Worm (Caenorhabditis elegans) whole organism, L2 larva: ENCODE results near the gene M163.1.

Experiments
- C34F6.9 ChIP-seq: fragments of 150-350 bp; optimal IDR thresholded peaks from 2 replicates; lab custom pipeline; 2014; ENCODE audit warnings: missing biosample characterization, missing genetic modification characterization
- F13H6.1 ChIP-seq: sonication (generic microtip); optimal IDR thresholded peaks from 2 replicates; lab custom pipeline; 2016; ENCODE audit warnings: missing genetic modification characterization, missing compliant biosample characterization
- R02D3.7 ChIP-seq: fragments of 150-350 bp; optimal IDR thresholded peaks from 2 replicates; lab custom pipeline; 2014; ENCODE audit warnings: missing biosample characterization, missing genetic modification characterization
- Y55F3AM.14 ChIP-seq: fragments of 200-800 bp; sonication (Bioruptor generic); optimal IDR thresholded peaks from 2 replicates; lab custom pipeline; 2018; ENCODE audit warnings: mild to moderate bottlenecking, missing genetic modification characterization, missing compliant biosample characterization
- alr-1 ChIP-seq: fragments of 150-350 bp; optimal IDR thresholded peaks from 2 replicates; lab custom pipeline; 2014; ENCODE audit warnings: missing biosample characterization, missing genetic modification characterization
- blmp-1 ChIP-seq: sonication (generic microtip); optimal IDR thresholded peaks from 2 replicates; lab custom pipeline; 2017; ENCODE audit warnings: missing genetic modification characterization, mild to moderate bottlenecking, missing compliant biosample characterization, antibody characterized with exemption, moderate library complexity; ENCODE audit not compliant: insufficient read depth
- ceh-16 ChIP-seq: fragments of 150-350 bp; optimal IDR thresholded peaks from 2 replicates; lab custom pipeline; 2014; ENCODE audit warnings: missing biosample characterization, missing genetic modification characterization
- ceh-82 ChIP-seq: fragments of 150-350 bp; optimal IDR thresholded peaks from 2 replicates; lab custom pipeline; 2014; ENCODE audit warnings: missing biosample characterization, missing genetic modification characterization
- crh-2 ChIP-seq: sonication (generic microtip); optimal IDR thresholded peaks from 2 replicates; lab custom pipeline; 2017; ENCODE audit warnings: missing biosample characterization, missing genetic modification characterization
- dmd-4 ChIP-seq: sonication (generic microtip); optimal IDR thresholded peaks from 2 replicates; lab custom pipeline; 2017; ENCODE audit warnings: missing biosample characterization, missing genetic modification characterization
- egl-27 ChIP-seq: sonication (generic microtip); optimal IDR thresholded peaks from 3 replicates; lab custom pipeline; 2017; ENCODE audit warnings: missing biosample characterization, missing genetic modification reagents, missing genetic modification characterization
- elt-1 ChIP-seq: fragments of 150-350 bp; optimal IDR thresholded peaks from 2 replicates; lab custom pipeline; 2014; ENCODE audit warnings: missing biosample characterization, missing genetic modification characterization
- elt-3 ChIP-seq: sonication (generic microtip); optimal IDR thresholded peaks from 2 replicates; lab custom pipeline; 2017; ENCODE audit warnings: missing biosample characterization, missing genetic modification characterization
- fos-1 ChIP-seq: fragments of 150-350 bp; optimal IDR thresholded peaks from 2 replicates; lab custom pipeline; 2014; ENCODE audit warnings: missing biosample characterization, missing genetic modification characterization
- gmeb-1 ChIP-seq: fragments of 150-350 bp; optimal IDR thresholded peaks from 2 replicates; lab custom pipeline; 2014; ENCODE audit warnings: missing biosample characterization, missing genetic modification characterization
- lin-11 ChIP-seq: fragments of 150-350 bp; sonication (generic microtip); optimal IDR thresholded peaks from 2 replicates; lab custom pipeline; 2014; ENCODE audit warnings: missing biosample characterization, missing genetic modification characterization, inconsistent platforms, mixed read lengths
- lin-13 ChIP-seq: fragments of 150-350 bp; optimal IDR thresholded peaks from 2 replicates; lab custom pipeline; 2014; ENCODE audit warnings: missing biosample characterization, missing genetic modification reagents, missing genetic modification characterization
- lsy-2 ChIP-seq, 2 experiments: fragments of 150-350 bp in 1 of 2; sonication (generic microtip) in 1 of 2; optimal IDR thresholded peaks; 2 replicates each; lab custom pipeline; 2014 to 2017; ENCODE audit warnings: missing biosample characterization in 2 of 2, missing genetic modification characterization in 2 of 2
- mab-5 ChIP-seq: fragments of 150-350 bp; optimal IDR thresholded peaks from 2 replicates; lab custom pipeline; 2014; ENCODE audit warnings: missing biosample characterization, missing genetic modification characterization
- mdl-1 ChIP-seq, 2 experiments: fragments of 150-350 bp in 1 of 2; sonication (generic microtip) in 1 of 2; optimal IDR thresholded peaks; 2 replicates each; lab custom pipeline; 2017; ENCODE audit warnings: missing biosample characterization in 2 of 2, missing genetic modification characterization in 2 of 2
- nhr-10 ChIP-seq: sonication (generic microtip); optimal IDR thresholded peaks from 2 replicates; lab custom pipeline; 2017; ENCODE audit warnings: missing biosample characterization, missing genetic modification characterization
- nhr-12 ChIP-seq: fragments of 150-350 bp; optimal IDR thresholded peaks from 2 replicates; lab custom pipeline; 2014; ENCODE audit warnings: missing biosample characterization, missing genetic modification characterization
- nhr-129 ChIP-seq: fragments of 150-350 bp; optimal IDR thresholded peaks from 2 replicates; lab custom pipeline; 2014; ENCODE audit warnings: missing biosample characterization, missing genetic modification characterization
- nhr-21 ChIP-seq: fragments of 150-350 bp; optimal IDR thresholded peaks from 2 replicates; lab custom pipeline; 2014; ENCODE audit warnings: missing biosample characterization, missing genetic modification characterization
- nhr-25 ChIP-seq: fragments of 150-350 bp; sonication (generic microtip); optimal IDR thresholded peaks from 3 replicates; lab custom pipeline; 2014; ENCODE audit warnings: missing biosample characterization, missing genetic modification characterization
- nhr-6 ChIP-seq: fragments of 150-350 bp; optimal IDR thresholded peaks from 2 replicates; lab custom pipeline; 2014; ENCODE audit warnings: missing biosample characterization, missing genetic modification characterization
- sem-4 ChIP-seq: fragments of 150-350 bp; optimal IDR thresholded peaks from 2 replicates; lab custom pipeline; 2014; ENCODE audit warnings: missing biosample characterization, missing genetic modification reagents, missing genetic modification characterization
- skn-1 ChIP-seq: sonication (generic microtip); optimal IDR thresholded peaks from 2 replicates; lab custom pipeline; 2017; ENCODE audit warnings: missing biosample characterization, missing genetic modification characterization
- sma-3 ChIP-seq: sonication (generic microtip); optimal IDR thresholded peaks from 2 replicates; lab custom pipeline; 2016; ENCODE audit warnings: missing genetic modification reagents, missing genetic modification characterization, missing compliant biosample characterization
- sma-9 ChIP-seq, 2 experiments: fragments of 150-350 bp in 1 of 2; sonication (generic microtip) in 1 of 2; optimal IDR thresholded peaks; 2 replicates each; lab custom pipeline; 2014 to 2016; ENCODE audit warnings: missing genetic modification characterization in 2 of 2, mild to moderate bottlenecking in 1 of 2, missing biosample characterization in 1 of 2, missing compliant biosample characterization in 1 of 2, missing genetic modification reagents in 1 of 2, moderate library complexity in 1 of 2
- snpc-4 ChIP-seq: fragments of 150-350 bp; optimal IDR thresholded peaks from 2 replicates; lab custom pipeline; 2014; ENCODE audit warnings: missing biosample characterization, missing genetic modification characterization
- unc-55 ChIP-seq: fragments of 150-350 bp; sonication (generic microtip); optimal IDR thresholded peaks from 3 replicates; lab custom pipeline; 2014; ENCODE audit warnings: missing biosample characterization, missing genetic modification reagents, missing genetic modification characterization
- unc-62 ChIP-seq: fragments of 150-350 bp; optimal IDR thresholded peaks from 2 replicates; lab custom pipeline; 2014; ENCODE audit warnings: missing biosample characterization, missing genetic modification reagents, missing genetic modification characterization
- zag-1 ChIP-seq: fragments of 150-350 bp; optimal IDR thresholded peaks from 2 replicates; lab custom pipeline; 2014; ENCODE audit warnings: missing biosample characterization, missing genetic modification characterization
- ztf-1 ChIP-seq: fragments of 200-800 bp; sonication (Bioruptor generic); conservative IDR thresholded peaks from 2 replicates; pipeline ENCODE4 v1.3.6; 2022; ENCODE audit warnings: missing genetic modification characterization, missing compliant biosample characterization
- ztf-11 ChIP-seq: sonication (generic microtip); optimal IDR thresholded peaks from 2 replicates; lab custom pipeline; 2017; ENCODE audit warnings: missing biosample characterization, missing genetic modification characterization
- ztf-4 ChIP-seq: fragments of 150-350 bp; optimal IDR thresholded peaks from 2 replicates; lab custom pipeline; 2014; ENCODE audit warnings: missing biosample characterization, missing genetic modification characterization

Gene M163.1

DNA sequence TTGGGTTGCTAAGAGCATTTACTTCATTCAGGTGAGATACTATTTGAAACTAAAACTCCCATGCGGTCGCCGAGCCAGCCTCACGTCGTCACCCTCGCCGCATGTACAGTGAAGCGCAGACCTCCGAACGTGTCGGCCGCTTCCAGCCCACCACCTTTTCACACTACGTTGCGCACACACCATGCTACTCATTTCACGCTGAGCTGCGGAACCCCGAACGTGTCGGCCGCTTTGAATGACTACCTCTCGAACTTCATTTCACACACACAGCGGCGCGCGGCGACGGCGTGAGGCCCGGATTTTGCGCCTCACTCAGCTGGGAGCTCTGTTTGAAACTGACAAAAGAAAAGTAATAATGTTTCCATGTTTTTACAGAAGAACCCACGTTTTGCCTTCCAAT is 22.0 kb downstream of the M163.1 start:
- TF ChIP-seq nhr-21 (tag; lab: Kevin White, UChicago) = no peak
- TF ChIP-seq lin-13 (GFP tag; lab: Kevin White, UChicago) = no peak
- TF ChIP-seq snpc-4 (tag; lab: Kevin White, UChicago) = peak; percentile 70
- TF ChIP-seq unc-55 (GFP tag; lab: Kevin White, UChicago) = no peak
- no peak for TF ChIP-seq C34F6.9 (tag; lab: Kevin White, UChicago)

DNA sequence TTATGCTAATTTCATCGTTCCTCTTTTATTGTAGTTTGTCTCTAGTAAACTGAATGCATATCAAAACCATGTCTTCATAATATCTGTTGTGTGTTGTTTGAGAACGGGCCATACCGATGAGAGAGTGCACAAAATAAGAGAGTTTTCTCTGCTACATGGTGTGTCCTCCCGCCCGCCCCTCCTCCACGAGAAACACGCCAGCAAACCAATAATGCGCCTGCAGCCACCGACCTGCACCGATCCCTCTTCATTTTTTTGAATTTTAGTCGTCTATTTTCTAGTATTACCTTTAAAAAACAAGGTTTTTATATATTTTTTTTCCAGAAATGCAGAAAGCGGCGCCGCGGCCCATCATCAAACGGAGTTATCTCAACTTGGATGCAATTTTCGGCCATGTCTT is 23.4 kb downstream of the M163.1 start, which contains the start of gene gfi-3:
gfi-3 (plus strand) TSS at position 325 of the 400 bp plus-strand sequence.
- TF ChIP-seq snpc-4 (tag; lab: Kevin White, UChicago) = peak; percentile 89
- peak; percentile 85 for TF ChIP-seq crh-2 (tag; lab: Kevin White, UChicago)
- TF ChIP-seq blmp-1 (tag; lab: Kevin White, UChicago) = peak; percentile 25
- peak; percentile 84 for TF ChIP-seq lin-11
- TF ChIP-seq C34F6.9 (tag; lab: Kevin White, UChicago) = peak; percentile 62
- peak; percentile 84 for TF ChIP-seq sma-9 (GFP tag; optimal IDR thresholded peaks at IDR 0.05; lab: Kevin White, UChicago)
- TF ChIP-seq sma-9 (tag; optimal IDR thresholded peaks at IDR 0.05; lab: Kevin White, UChicago) = no peak
- peak; percentile 73 for TF ChIP-seq fos-1 (tag; lab: Kevin White, UChicago)
- no peak for TF ChIP-seq ztf-1 (GFP tag; lab: Robert Waterston, UW)
- no peak for TF ChIP-seq elt-3 (tag; lab: Kevin White, UChicago)
- TF ChIP-seq lin-13 (GFP tag; lab: Kevin White, UChicago) = peak; percentile 89
- TF ChIP-seq lsy-2 (tag; optimal IDR thresholded peaks at IDR 0.05; lab: Kevin White, UChicago) = peak; percentile 58 to 84
- TF ChIP-seq ceh-16 = peak; percentile 69
- peak; percentile 77 for TF ChIP-seq egl-27 (tag; lab: Kevin White, UChicago)
- no peak for TF ChIP-seq nhr-10
- no peak for TF ChIP-seq unc-62 (GFP tag; lab: Kevin White, UChicago)
- peak; percentile 79 for TF ChIP-seq unc-55 (GFP tag; lab: Kevin White, UChicago)
- TF ChIP-seq dmd-4 (tag; lab: Kevin White, UChicago) = no peak
- peak; percentile 82 for TF ChIP-seq nhr-25
- peak; percentile 36 for TF ChIP-seq ztf-4
- TF ChIP-seq alr-1 (tag; lab: Kevin White, UChicago) = no peak
- TF ChIP-seq ceh-82 (tag; lab: Kevin White, UChicago) = no peak
- TF ChIP-seq ztf-11 (tag; lab: Kevin White, UChicago) = no peak
- TF ChIP-seq mdl-1 (tag; optimal IDR thresholded peaks at IDR 0.05; lab: Kevin White, UChicago) = peak; percentile 0 to 48
- no peak for TF ChIP-seq skn-1 (tag; lab: Kevin White, UChicago)
- peak; percentile 79 for TF ChIP-seq gmeb-1 (tag; lab: Kevin White, UChicago)
- peak; percentile 13 for TF ChIP-seq zag-1 (tag; lab: Kevin White, UChicago)
- peak; percentile 82 for TF ChIP-seq mab-5 (tag; lab: Kevin White, UChicago)
- peak; percentile 80 for TF ChIP-seq nhr-21 (tag; lab: Kevin White, UChicago)
- TF ChIP-seq Y55F3AM.14 (GFP tag; lab: Kevin White, UChicago) = peak; percentile 8
- TF ChIP-seq sem-4 (tag; lab: Kevin White, UChicago) = peak; percentile 59
- peak; percentile 48 for TF ChIP-seq nhr-6 (tag; lab: Kevin White, UChicago)
- no peak for TF ChIP-seq elt-1
- peak; percentile 84 for TF ChIP-seq sma-3 (GFP tag; lab: Kevin White, UChicago)
- TF ChIP-seq nhr-129 = peak; percentile 80
- TF ChIP-seq F13H6.1 (tag; lab: Kevin White, UChicago) = peak; percentile 89

ce11 chrX:14478743-14479428 is 24.7 kb downstream of the M163.1 start, which contains the start of gene M163.11:
TSS of gene M163.11 (plus strand) at chrX:14479378.
- peak; percentile 35 for TF ChIP-seq gmeb-1 (tag; lab: Kevin White, UChicago)
- peak; percentile 1 for TF ChIP-seq nhr-129
- TF ChIP-seq ztf-4 = no peak
- TF ChIP-seq fos-1 (tag; lab: Kevin White, UChicago) = peak; percentile 12
- no peak for TF ChIP-seq ceh-82 (tag; lab: Kevin White, UChicago)
- TF ChIP-seq nhr-12 (tag; lab: Kevin White, UChicago) = no peak
- no peak for TF ChIP-seq unc-62 (GFP tag; lab: Kevin White, UChicago)
- peak; percentile 27 for TF ChIP-seq nhr-21 (tag; lab: Kevin White, UChicago)
- TF ChIP-seq crh-2 (tag; lab: Kevin White, UChicago) = peak; percentile 40
- peak in 1 of 2 experiments; percentile 11 for TF ChIP-seq lsy-2 (tag; optimal IDR thresholded peaks at IDR 0.05; lab: Kevin White, UChicago)
- no peak for TF ChIP-seq R02D3.7
- TF ChIP-seq sma-9 (GFP tag; optimal IDR thresholded peaks at IDR 0.05; lab: Kevin White, UChicago) = peak; percentile 4
- TF ChIP-seq sma-9 (tag; optimal IDR thresholded peaks at IDR 0.05; lab: Kevin White, UChicago) = no peak
- peak; percentile 1 for TF ChIP-seq F13H6.1 (tag; lab: Kevin White, UChicago)
- TF ChIP-seq zag-1 (tag; lab: Kevin White, UChicago) = no peak
- TF ChIP-seq sma-3 (GFP tag; lab: Kevin White, UChicago) = peak; percentile 57
- TF ChIP-seq, all 48 proteins: peak for 9
